Fruit fly (Drosophila melanogaster) whole organism, embryonic: ENCODE measurements around the gene CG34303.

Experiments
- B-H1 ChIP-seq: fragments of 200-800 bp; sonication (Bioruptor generic); IDR thresholded peaks from 3 replicates; pipeline ENCODE4 v1.3.6; 2022; ENCODE audit warnings: missing biosample characterization, missing genetic modification characterization
- Blimp-1 ChIP-seq: fragments of 200-800 bp; sonication (Bioruptor generic); optimal IDR thresholded peaks from 3 replicates; lab custom pipeline; 2018; ENCODE audit warnings: missing biosample characterization, missing genetic modification characterization, mild to moderate bottlenecking, moderate library complexity, missing genetic modification reagents
- BtbVII ChIP-seq: fragments of 200-800 bp; sonication (Bioruptor generic); optimal IDR thresholded peaks from 3 replicates; lab custom pipeline; 2017; ENCODE audit warnings: missing biosample characterization, mild to moderate bottlenecking, missing genetic modification characterization
- CG10959 ChIP-seq: fragments of 200-800 bp; sonication (Bioruptor generic); IDR thresholded peaks from 2 replicates; pipeline ENCODE4 v1.3.6; 2022; ENCODE audit warnings: missing biosample characterization, missing genetic modification characterization
- CG11247 ChIP-seq: fragments of 200-800 bp; sonication (Bioruptor generic); IDR thresholded peaks from 2 replicates; pipeline ENCODE4 v1.3.6; 2022; ENCODE audit warnings: missing biosample characterization, missing genetic modification characterization
- CG11398 ChIP-seq: fragments of 200-800 bp; sonication (Bioruptor generic); optimal IDR thresholded peaks from 2 replicates; lab custom pipeline; 2016; ENCODE audit warnings: missing biosample characterization, missing genetic modification characterization
- CG11504 ChIP-seq: fragments of 200-800 bp; sonication (Bioruptor generic); optimal IDR thresholded peaks from 3 replicates; lab custom pipeline; 2019; ENCODE audit warnings: missing biosample characterization, mild to moderate bottlenecking, missing genetic modification characterization, moderate library complexity
- CG11695 ChIP-seq: fragments of 200-800 bp; sonication (Bioruptor generic); IDR thresholded peaks from 3 replicates; pipeline ENCODE4 v1.3.6; 2022; ENCODE audit warnings: missing biosample characterization, missing genetic modification characterization
- CG11723 ChIP-seq: fragments of 200-800 bp; sonication (Bioruptor generic); optimal IDR thresholded peaks from 2 replicates; lab custom pipeline; 2017; ENCODE audit warnings: missing biosample characterization, mild to moderate bottlenecking, missing genetic modification characterization
- CG14441 ChIP-seq: fragments of 200-800 bp; sonication (Bioruptor generic); IDR thresholded peaks from 2 replicates; pipeline ENCODE4 v1.3.6; 2022; ENCODE audit warnings: missing biosample characterization, missing genetic modification characterization
- CG15514 ChIP-seq: fragments of 200-800 bp; sonication (Bioruptor generic); optimal IDR thresholded peaks from 3 replicates; lab custom pipeline; 2017; ENCODE audit warnings: missing biosample characterization, missing genetic modification characterization, mild to moderate bottlenecking, moderate library complexity, missing genetic modification reagents
- CG17359 ChIP-seq: fragments of 200-800 bp; sonication (Bioruptor generic); optimal IDR thresholded peaks from 3 replicates; lab custom pipeline; 2018; ENCODE audit warnings: missing biosample characterization, mild to moderate bottlenecking, missing genetic modification characterization, moderate library complexity
- CG2116 ChIP-seq: fragments of 200-800 bp; sonication (Bioruptor generic); optimal IDR thresholded peaks from 3 replicates; lab custom pipeline; 2018; ENCODE audit warnings: missing biosample characterization, mild to moderate bottlenecking, missing genetic modification characterization
- CG2199 ChIP-seq: fragments of 200-800 bp; sonication (Bioruptor generic); IDR thresholded peaks from 3 replicates; pipeline ENCODE4 v1.3.6; 2022; ENCODE audit warnings: missing biosample characterization, missing genetic modification characterization
- CG30431 ChIP-seq: fragments of 200-800 bp; sonication (Bioruptor generic); optimal IDR thresholded peaks from 2 replicates; lab custom pipeline; 2017; ENCODE audit warnings: missing biosample characterization, missing genetic modification characterization
- CG31365 ChIP-seq: fragments of 200-800 bp; sonication (Bioruptor generic); optimal IDR thresholded peaks from 2 replicates; lab custom pipeline; 2018; ENCODE audit warnings: missing biosample characterization, mild to moderate bottlenecking, missing genetic modification characterization
- CG7357 ChIP-seq: fragments of 200-800 bp; sonication (Bioruptor generic); IDR thresholded peaks from 3 replicates; pipeline ENCODE4 v1.3.6; 2022; ENCODE audit warnings: missing biosample characterization, missing genetic modification characterization
- CG7372 ChIP-seq: fragments of 200-800 bp; sonication (Bioruptor generic); IDR thresholded peaks from 2 replicates; pipeline ENCODE4 v1.3.6; 2022; ENCODE audit warnings: missing biosample characterization, missing genetic modification characterization
- CG9609 ChIP-seq: fragments of 200-800 bp; sonication (Bioruptor generic); optimal IDR thresholded peaks from 3 replicates; lab custom pipeline; 2016; ENCODE audit warnings: missing biosample characterization, missing genetic modification characterization
- CTCF ChIP-seq: fragments of 200-800 bp; sonication (Bioruptor generic); optimal IDR thresholded peaks from 2 replicates; lab custom pipeline; 2017; ENCODE audit warnings: missing biosample characterization, mild to moderate bottlenecking, missing genetic modification characterization, moderate library complexity
- Fer2 ChIP-seq: fragments of 200-800 bp; sonication (Bioruptor generic); optimal IDR thresholded peaks from 2 replicates; lab custom pipeline; 2018; ENCODE audit warnings: missing biosample characterization, mild to moderate bottlenecking, missing genetic modification characterization, moderate library complexity
- Hey ChIP-seq: fragments of 200-800 bp; sonication (Bioruptor generic); optimal IDR thresholded peaks from 3 replicates; lab custom pipeline; 2018; ENCODE audit warnings: missing biosample characterization, mild to moderate bottlenecking, missing genetic modification characterization
- Hsf ChIP-seq: fragments of 200-800 bp; sonication (Bioruptor generic); optimal IDR thresholded peaks from 3 replicates; lab custom pipeline; 2016; ENCODE audit warnings: missing biosample characterization, missing genetic modification characterization
- Med ChIP-seq: fragments of 200-800 bp; sonication (Bioruptor generic); peaks from one replicate; lab custom pipeline; 2016; ENCODE audit warnings: missing biosample characterization, missing genetic modification characterization, mild to moderate bottlenecking, inconsistent platforms, moderate library complexity
- Neu2 ChIP-seq: fragments of 200-800 bp; sonication (Bioruptor generic); optimal IDR thresholded peaks from 3 replicates; lab custom pipeline; 2016; ENCODE audit warnings: missing biosample characterization, missing genetic modification characterization, borderline replicate concordance
- Pdp1 ChIP-seq, 2 experiments: fragments of 200-800 bp; sonication (Bioruptor generic); optimal IDR thresholded peaks; 3 replicates each; lab custom pipeline; 2016; ENCODE audit warnings: missing biosample characterization in 2 of 2, missing genetic modification characterization in 2 of 2, mild to moderate bottlenecking in 1 of 2, moderate library complexity in 1 of 2
- Usf ChIP-seq: fragments of 200-800 bp; sonication (Bioruptor generic); optimal IDR thresholded peaks from 2 replicates; lab custom pipeline; 2017; ENCODE audit warnings: missing genotype, missing biosample characterization, missing genetic modification characterization
- ab ChIP-seq: fragments of 200-800 bp; sonication (Bioruptor generic); optimal IDR thresholded peaks from 2 replicates; lab custom pipeline; 2016; ENCODE audit warnings: missing biosample characterization, missing genetic modification characterization
- al ChIP-seq: fragments of 200-800 bp; sonication (Bioruptor generic); IDR thresholded peaks from 2 replicates; pipeline ENCODE4 v1.3.6; 2022; ENCODE audit warnings: missing biosample characterization, missing genetic modification characterization
- chm ChIP-seq: fragments of 200-800 bp; sonication (Bioruptor generic); IDR thresholded peaks from 2 replicates; pipeline ENCODE4 v1.3.6; 2022; ENCODE audit warnings: missing biosample characterization, missing genetic modification characterization
- ci ChIP-seq: fragments of 200-800 bp; sonication (Bioruptor generic); IDR thresholded peaks from 3 replicates; pipeline ENCODE4 v1.3.6; 2022; ENCODE audit warnings: missing biosample characterization, missing genetic modification characterization
- danr ChIP-seq: fragments of 200-800 bp; sonication (Bioruptor generic); IDR thresholded peaks from 2 replicates; pipeline ENCODE4 v1.3.6; 2022; ENCODE audit warnings: missing biosample characterization, missing genetic modification characterization
- ems ChIP-seq: fragments of 200-800 bp; sonication (Bioruptor generic); optimal IDR thresholded peaks from 3 replicates; lab custom pipeline; 2016; ENCODE audit warnings: missing biosample characterization, missing genetic modification characterization
- eve ChIP-seq, 2 experiments: fragments of >200 bp; optimal IDR thresholded peaks; 2 replicates each; lab custom pipeline; 2017; ENCODE audit warnings: missing biosample characterization in 2 of 2, missing genetic modification characterization in 2 of 2
- eyg ChIP-seq: fragments of 200-800 bp; sonication (Bioruptor generic); optimal IDR thresholded peaks from 3 replicates; lab custom pipeline; 2016; ENCODE audit warnings: missing biosample characterization, missing genetic modification characterization
- kah ChIP-seq: fragments of 200-800 bp; sonication (Bioruptor generic); optimal IDR thresholded peaks from 2 replicates; lab custom pipeline; 2018; ENCODE audit warnings: missing biosample characterization, mild to moderate bottlenecking, missing genetic modification characterization
- klu ChIP-seq: fragments of 200-800 bp; sonication (Bioruptor generic); IDR thresholded peaks from 2 replicates; pipeline ENCODE4 v1.3.6; 2022; ENCODE audit warnings: missing biosample characterization, missing genetic modification characterization
- pho ChIP-seq: fragments of 200-800 bp; sonication (Bioruptor generic); optimal IDR thresholded peaks from 2 replicates; lab custom pipeline; 2016; ENCODE audit warnings: missing biosample characterization, missing genetic modification characterization
- sens ChIP-seq: fragments of 200-800 bp; sonication (Bioruptor generic); peaks from one replicate; lab custom pipeline; 2016; ENCODE audit warnings: missing biosample characterization, missing genetic modification characterization
- slbo ChIP-seq: fragments of 200-800 bp; sonication (Bioruptor generic); IDR thresholded peaks from 2 replicates; pipeline ENCODE4 v1.3.6; 2022; ENCODE audit warnings: missing biosample characterization, missing genetic modification characterization
- sqz ChIP-seq: fragments of 200-800 bp; sonication (Bioruptor generic); optimal IDR thresholded peaks from 3 replicates; lab custom pipeline; 2018; ENCODE audit warnings: missing biosample characterization, mild to moderate bottlenecking, missing genetic modification characterization
- usp ChIP-seq: fragments of >200 bp; optimal IDR thresholded peaks from 2 replicates; lab custom pipeline; 2017; ENCODE audit warnings: missing biosample characterization, missing genetic modification characterization
- vvl ChIP-seq: fragments of 200-800 bp; sonication (Bioruptor generic); IDR thresholded peaks from 2 replicates; pipeline ENCODE4 v1.3.6; 2022; ENCODE audit warnings: missing biosample characterization, missing genetic modification characterization
- yki ChIP-seq: fragments of >200 bp; optimal IDR thresholded peaks from 3 replicates; lab custom pipeline; 2018
- zen ChIP-seq: fragments of 200-800 bp; sonication (Bioruptor generic); optimal IDR thresholded peaks from 3 replicates; lab custom pipeline; 2018; ENCODE audit warnings: missing biosample characterization, mild to moderate bottlenecking, missing genetic modification characterization, moderate library complexity

CG34303 gene

DNA sequence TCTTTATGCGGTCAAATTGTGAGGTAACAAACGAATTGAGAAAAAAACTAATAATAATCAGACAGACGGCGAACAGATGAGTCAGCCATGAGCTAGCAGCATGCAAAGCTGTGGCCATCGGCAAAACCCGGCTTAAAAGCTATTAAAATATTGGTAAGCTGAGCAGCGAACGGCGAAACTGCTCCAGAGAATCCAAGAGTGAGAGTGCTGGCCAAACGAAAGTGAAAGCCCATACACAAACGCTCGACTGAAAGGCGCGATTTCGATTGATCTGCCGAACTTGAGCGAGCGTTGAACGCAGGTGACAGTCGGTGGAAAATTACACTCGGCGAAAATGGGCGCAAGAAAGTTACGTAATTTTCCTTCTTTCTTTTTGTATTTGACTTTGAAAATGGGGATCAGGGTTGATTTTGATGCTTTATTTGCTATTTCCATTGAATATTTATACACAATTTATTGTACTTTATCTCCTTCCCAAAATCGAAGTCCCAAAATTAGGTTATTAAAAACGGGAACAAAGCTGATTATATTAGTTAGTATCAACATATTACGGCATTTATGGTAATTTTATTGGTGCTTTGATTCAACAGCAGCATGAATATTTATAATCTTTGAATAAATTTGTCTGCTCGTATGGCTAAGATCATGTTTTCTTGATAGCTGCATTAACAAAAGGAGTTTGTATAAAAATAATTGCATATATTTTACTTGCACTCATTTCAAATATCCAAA, 1.8 kb downstream of the CG34303 start (continued):
- TF ChIP-seq CG2116 (GFP tag; lab: Kevin White, UChicago): no peak
- TF ChIP-seq kah (GFP tag; lab: Kevin White, UChicago): no peak
- no peak for TF ChIP-seq CG14441 (GFP tag; lab: Robert Waterston, UW)
- no peak for TF ChIP-seq pho (GFP tag; lab: Kevin White, UChicago)
- no peak for TF ChIP-seq Fer2 (tag; lab: Kevin White, UChicago)
- TF ChIP-seq al (GFP tag; lab: Robert Waterston, UW): no peak
- TF ChIP-seq CG11398 (GFP tag; lab: Kevin White, UChicago): no peak
- TF ChIP-seq CG11247 (GFP tag; lab: Robert Waterston, UW): no peak
- peak; percentile 98 for TF ChIP-seq Blimp-1
- peak in 1 of 2 experiments; percentile 49 for TF ChIP-seq Pdp1 (GFP tag; optimal IDR thresholded peaks at IDR 0.05; lab: Kevin White, UChicago)
- TF ChIP-seq CG17359 (tag; lab: Kevin White, UChicago): peak; percentile 21
- TF ChIP-seq CG11504 (tag; lab: Kevin White, UChicago): peak; percentile 21
- TF ChIP-seq CG7372 (GFP tag; lab: Robert Waterston, UW): no peak
- peak; percentile 62 for TF ChIP-seq vvl
- TF ChIP-seq Hey (tag; lab: Kevin White, UChicago): no peak
- TF ChIP-seq chm: 0 out of 2 replicates have a peak, but pooled peaks have one; percentile 9
- no peak for TF ChIP-seq zen
- TF ChIP-seq eve (GFP tag; optimal IDR thresholded peaks at IDR 0.05; lab: Kevin White, UChicago): peak in 1 of 2 experiments; percentile 22
- TF ChIP-seq CG11723 (GFP tag; lab: Kevin White, UChicago): no peak

DNA sequence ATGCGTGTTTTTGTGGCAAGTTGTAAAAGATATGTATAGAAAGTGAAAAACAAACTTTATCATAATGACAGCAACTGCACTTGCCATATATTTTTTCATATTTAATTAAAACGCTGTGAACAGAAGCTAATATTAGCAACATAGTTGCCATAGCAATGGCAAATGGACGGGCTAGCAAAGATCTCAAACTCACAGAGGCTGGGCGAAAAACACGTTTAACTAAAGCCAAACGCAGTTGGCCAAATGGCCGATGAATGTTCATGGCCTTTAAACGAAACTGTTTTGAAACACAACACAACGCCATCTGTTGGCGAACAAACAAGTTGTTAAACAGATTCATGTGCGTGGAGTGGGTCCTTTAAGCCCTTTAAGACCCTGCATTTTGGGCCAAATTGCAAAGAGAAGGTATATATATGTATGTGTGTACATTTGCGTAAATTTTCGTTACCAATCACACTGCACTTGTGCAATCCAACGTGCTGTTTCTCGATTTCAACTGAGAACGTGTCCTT, 3.2 kb downstream of the CG34303 start:
- TF ChIP-seq CG2199 (no peak), CTCF (GFP tag; lab: Kevin White, UChicago) (peak; percentile 85), CG15514 (GFP tag; lab: Kevin White, UChicago) (peak; percentile 84)

DNA sequence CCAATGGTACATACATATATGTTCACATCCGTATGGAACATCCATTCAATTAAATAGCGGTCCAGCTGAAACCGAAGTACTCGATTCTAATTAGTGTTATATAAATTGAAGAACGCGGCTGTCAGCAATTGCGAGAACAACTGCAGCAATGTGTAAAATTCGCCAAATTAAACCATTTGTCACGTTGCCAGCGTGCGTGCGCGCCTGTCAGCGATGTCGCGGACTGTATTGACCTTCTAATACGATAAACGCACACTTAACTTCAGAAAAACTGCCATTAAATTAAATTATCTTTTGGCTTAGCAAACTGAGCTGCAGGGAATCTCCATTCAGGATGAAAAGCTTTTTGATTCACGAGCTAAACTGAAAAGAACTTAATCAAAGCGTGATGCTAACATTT, 4.5 kb downstream of the CG34303 start:
- TF ChIP-seq BtbVII (GFP tag; lab: Kevin White, UChicago): no peak
- peak; percentile 55 for TF ChIP-seq sens
- no peak for TF ChIP-seq Usf (GFP tag; lab: Kevin White, UChicago)
- TF ChIP-seq B-H1 (GFP tag; lab: Robert Waterston, UW): no peak
- TF ChIP-seq Med: peak; percentile 34
- peak; percentile 64 for TF ChIP-seq CG11695

DNA sequence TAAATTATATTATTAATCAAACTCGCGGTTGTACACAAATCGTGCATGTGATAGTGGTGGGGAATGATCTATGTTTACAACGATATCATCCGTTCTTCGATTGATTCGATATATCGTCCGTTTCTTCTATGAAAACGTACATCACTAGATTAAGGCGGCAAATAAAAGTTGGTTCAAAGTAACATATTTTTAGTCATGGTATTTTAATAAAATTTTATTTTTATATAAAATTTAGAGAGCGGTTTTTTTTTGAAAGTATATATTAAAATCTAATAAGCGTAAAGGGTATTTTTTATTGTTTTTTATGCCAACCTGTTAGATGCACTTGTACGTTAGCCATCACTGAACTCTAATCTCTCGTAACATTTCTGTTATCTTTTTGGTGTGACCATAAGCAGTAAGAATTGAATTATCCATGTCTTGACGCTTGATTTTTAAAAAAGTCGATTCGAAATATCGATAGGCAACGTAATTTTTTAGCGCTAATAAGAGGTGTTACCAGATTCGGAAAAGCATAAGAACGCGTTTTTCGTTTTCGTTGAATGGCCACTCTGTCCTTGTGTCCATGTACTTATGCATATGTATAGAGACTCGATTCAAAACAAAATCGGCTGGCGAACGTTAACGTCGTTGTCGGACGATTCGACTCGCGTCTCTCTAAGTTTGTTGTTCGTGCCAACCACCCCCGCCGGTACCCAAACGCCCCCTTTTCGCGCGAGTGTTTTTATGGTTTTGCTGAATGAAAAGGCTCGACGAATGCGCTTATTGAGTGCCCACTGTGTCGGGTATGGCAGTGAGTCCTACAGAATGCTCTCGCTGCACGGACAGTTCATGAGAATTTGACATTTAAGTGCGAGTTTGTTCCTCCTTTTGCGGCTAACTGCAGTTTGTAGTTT, 7.3 kb downstream of the CG34303 start, which contains the start of the genes TAF1B and Invadolysin:
TAF1B (minus strand) TSS at position 82 of the 896 bp plus-strand sequence.
Invadolysin (plus strand) TSS at position 566 of the 896 bp plus-strand sequence.
- TF ChIP-seq Hsf (GFP tag; lab: Kevin White, UChicago) (peak; percentile 13), pho (GFP tag; lab: Kevin White, UChicago) (no peak), yki (lab: Kevin White, UChicago) (no peak), CG31365 (tag; lab: Kevin White, UChicago) (peak; percentile 54), eyg (GFP tag; lab: Kevin White, UChicago) (no peak), Neu2 (GFP tag; lab: Kevin White, UChicago) (no peak), sqz (GFP tag; lab: Kevin White, UChicago) (no peak), ems (peak; percentile 42), ci (peak; percentile 58; the same call in 2 of the 3 replicates), slbo (GFP tag; lab: Robert Waterston, UW) (peak; percentile 81), danr (no peak), CG7357 (no peak), usp (no peak), CG10959 (GFP tag; lab: Robert Waterston, UW) (no peak), CG9609 (no peak), klu (GFP tag; lab: Robert Waterston, UW) (no peak; the same call in 1 of the 2 replicates), ab (GFP tag; lab: Kevin White, UChicago) (no peak), CG30431 (GFP tag; lab: Kevin White, UChicago) (no peak)
